Worm (Caenorhabditis elegans) whole organism, late embryonic: Measurements from ENCODE around the gene Y54F10AM.6.
A peak's percentile ranks its signal among the peaks of the same experiment; 100 is the strongest.

Experiments
- C08G9.2 ChIP-seq: sonication (generic microtip); optimal IDR thresholded peaks from 2 replicates; lab custom pipeline; 2016; ENCODE audit warnings: mild to moderate bottlenecking, missing genetic modification characterization, moderate library complexity, missing compliant biosample characterization
- C38D4.7 ChIP-seq: fragments of 200-800 bp; sonication (Bioruptor generic); optimal IDR thresholded peaks from 2 replicates; lab custom pipeline; 2018; ENCODE audit warnings: mild to moderate bottlenecking, missing genetic modification characterization, moderate library complexity, missing compliant biosample characterization
- F13H6.1 ChIP-seq: sonication (generic microtip); optimal IDR thresholded peaks from 2 replicates; lab custom pipeline; 2016; ENCODE audit warnings: missing genetic modification characterization, missing compliant biosample characterization
- K02D7.2 ChIP-seq: sonication (generic microtip); optimal IDR thresholded peaks from 2 replicates; lab custom pipeline; 2017; ENCODE audit warnings: mild to moderate bottlenecking, missing genetic modification characterization, missing compliant biosample characterization
- K09A11.1 ChIP-seq: sonication (generic microtip); optimal IDR thresholded peaks from 2 replicates; lab custom pipeline; 2017; ENCODE audit warnings: antibody characterized with exemption, mild to moderate bottlenecking, missing genetic modification characterization, missing compliant biosample characterization; ENCODE audit not compliant: insufficient read depth
- ahr-1 ChIP-seq: sonication (generic microtip); optimal IDR thresholded peaks from 2 replicates; lab custom pipeline; 2016; ENCODE audit warnings: missing genetic modification characterization, missing compliant biosample characterization
- ceh-14 ChIP-seq: sonication (generic microtip); optimal IDR thresholded peaks from 2 replicates; lab custom pipeline; 2016; ENCODE audit warnings: missing genotype, missing genetic modification characterization, missing compliant biosample characterization
- ceh-18 ChIP-seq: sonication (generic microtip); optimal IDR thresholded peaks from 2 replicates; lab custom pipeline; 2016; ENCODE audit warnings: missing genetic modification characterization, missing compliant biosample characterization
- ceh-19 ChIP-seq: fragments of 200-800 bp; sonication (Bioruptor generic); optimal IDR thresholded peaks from 2 replicates; lab custom pipeline; 2018; ENCODE audit warnings: mild to moderate bottlenecking, missing genetic modification characterization, missing compliant biosample characterization
- ceh-2 ChIP-seq: sonication (generic microtip); optimal IDR thresholded peaks from 2 replicates; lab custom pipeline; 2016; ENCODE audit warnings: missing genotype, missing genetic modification characterization, missing compliant biosample characterization
- ceh-24 ChIP-seq: sonication (generic microtip); optimal IDR thresholded peaks from 2 replicates; lab custom pipeline; 2016; ENCODE audit warnings: mild to moderate bottlenecking, missing genetic modification characterization, missing compliant biosample characterization
- ceh-30 ChIP-seq: fragments of 150-350 bp; optimal IDR thresholded peaks from 2 replicates; lab custom pipeline; 2014; ENCODE audit warnings: missing biosample characterization, missing genetic modification characterization
- ceh-31 ChIP-seq: sonication (generic microtip); optimal IDR thresholded peaks from 2 replicates; lab custom pipeline; 2016; ENCODE audit warnings: missing genetic modification characterization, missing compliant biosample characterization
- ceh-34 ChIP-seq: sonication (generic microtip); optimal IDR thresholded peaks from 2 replicates; lab custom pipeline; 2016; ENCODE audit warnings: mild to moderate bottlenecking, missing genetic modification characterization, missing compliant biosample characterization
- ceh-45 ChIP-seq: fragments of 200-800 bp; sonication (Bioruptor generic); IDR thresholded peaks from 2 replicates; pipeline ENCODE4 v1.3.6; 2022; ENCODE audit warnings: missing genetic modification reagents, missing genetic modification characterization, missing compliant biosample characterization
- ceh-48 ChIP-seq: sonication (generic microtip); optimal IDR thresholded peaks from 2 replicates; lab custom pipeline; 2016; ENCODE audit warnings: missing genetic modification characterization, inconsistent platforms, missing compliant biosample characterization
- elt-2 ChIP-seq: sonication (generic microtip); optimal IDR thresholded peaks from 2 replicates; lab custom pipeline; 2016; ENCODE audit warnings: missing genetic modification reagents, missing genetic modification characterization, missing compliant biosample characterization
- ets-4 ChIP-seq: sonication (generic microtip); optimal IDR thresholded peaks from 2 replicates; lab custom pipeline; 2016; ENCODE audit warnings: missing genetic modification characterization, missing compliant biosample characterization
- eyg-1 ChIP-seq: sonication (generic microtip); optimal IDR thresholded peaks from 2 replicates; lab custom pipeline; 2016; ENCODE audit warnings: missing genotype, missing genetic modification characterization, missing compliant biosample characterization
- fkh-6 ChIP-seq: sonication (generic microtip); optimal IDR thresholded peaks from 2 replicates; lab custom pipeline; 2016; ENCODE audit warnings: missing genetic modification characterization, missing compliant biosample characterization
- hlh-13 ChIP-seq: fragments of 200-800 bp; sonication (Bioruptor generic); optimal IDR thresholded peaks from 2 replicates; lab custom pipeline; 2018; ENCODE audit warnings: mild to moderate bottlenecking, missing genetic modification characterization, missing compliant biosample characterization
- hlh-15 ChIP-seq: sonication (generic microtip); optimal IDR thresholded peaks from 2 replicates; lab custom pipeline; 2016; ENCODE audit warnings: missing genetic modification characterization, missing compliant biosample characterization
- hlh-30 ChIP-seq: sonication (generic microtip); optimal IDR thresholded peaks from 2 replicates; lab custom pipeline; 2017; ENCODE audit warnings: antibody characterized with exemption, missing genetic modification characterization, missing compliant biosample characterization; ENCODE audit not compliant: insufficient read depth
- hlh-6 ChIP-seq: sonication (generic microtip); optimal IDR thresholded peaks from 2 replicates; lab custom pipeline; 2016; ENCODE audit warnings: missing genotype, missing genetic modification characterization, missing compliant biosample characterization
- hlh-8 ChIP-seq: sonication (generic microtip); optimal IDR thresholded peaks from 2 replicates; lab custom pipeline; 2016; ENCODE audit warnings: missing genotype, missing genetic modification characterization, missing compliant biosample characterization
- lim-6 ChIP-seq: sonication (generic microtip); optimal IDR thresholded peaks from 2 replicates; lab custom pipeline; 2016; ENCODE audit warnings: missing genetic modification characterization, missing compliant biosample characterization
- madf-2 ChIP-seq: sonication (generic microtip); optimal IDR thresholded peaks from 2 replicates; lab custom pipeline; 2017; ENCODE audit warnings: missing genetic modification characterization, missing compliant biosample characterization
- nfya-1 ChIP-seq: sonication (generic microtip); optimal IDR thresholded peaks from 2 replicates; lab custom pipeline; 2017; ENCODE audit warnings: missing genetic modification characterization, mild to moderate bottlenecking, missing compliant biosample characterization, antibody characterized with exemption, moderate library complexity
- nhr-11 ChIP-seq: fragments of 150-350 bp; optimal IDR thresholded peaks from 2 replicates; lab custom pipeline; 2014; ENCODE audit warnings: missing biosample characterization, missing genetic modification characterization
- npax-4 ChIP-seq: sonication (generic microtip); optimal IDR thresholded peaks from 2 replicates; lab custom pipeline; 2016; ENCODE audit warnings: missing genetic modification characterization, missing compliant biosample characterization
- odd-2 ChIP-seq: sonication (generic microtip); optimal IDR thresholded peaks from 2 replicates; lab custom pipeline; 2017; ENCODE audit warnings: antibody characterized with exemption, mild to moderate bottlenecking, missing genetic modification characterization, missing compliant biosample characterization
- pag-3 ChIP-seq: sonication (generic microtip); optimal IDR thresholded peaks from 2 replicates; lab custom pipeline; 2016; ENCODE audit warnings: missing compliant biosample characterization, missing genetic modification characterization, borderline replicate concordance
- pat-9 ChIP-seq: fragments of 200-800 bp; sonication (Bioruptor generic); optimal IDR thresholded peaks from 2 replicates; lab custom pipeline; 2018; ENCODE audit warnings: mild to moderate bottlenecking, missing genetic modification characterization, moderate library complexity, missing compliant biosample characterization
- pax-1 ChIP-seq: fragments of 150-350 bp; optimal IDR thresholded peaks from 2 replicates; lab custom pipeline; 2014; ENCODE audit warnings: missing biosample characterization, missing genetic modification characterization
- pha-2 ChIP-seq: sonication (generic microtip); optimal IDR thresholded peaks from 2 replicates; lab custom pipeline; 2017; ENCODE audit warnings: mild to moderate bottlenecking, missing genetic modification characterization, missing compliant biosample characterization
- pha-4 ChIP-seq: fragments of 150-350 bp; optimal IDR thresholded peaks from 2 replicates; lab custom pipeline; 2018; ENCODE audit warnings: missing biosample characterization, missing genetic modification reagents, missing genetic modification characterization
- pqm-1 ChIP-seq: sonication (generic microtip); optimal IDR thresholded peaks from 2 replicates; lab custom pipeline; 2016; ENCODE audit warnings: missing genetic modification characterization, missing compliant biosample characterization
- pros-1 ChIP-seq: fragments of 150-350 bp; optimal IDR thresholded peaks from 2 replicates; lab custom pipeline; 2014; ENCODE audit warnings: missing biosample characterization, missing genetic modification reagents, missing genetic modification characterization
- ref-2 ChIP-seq: sonication (generic microtip); optimal IDR thresholded peaks from 2 replicates; lab custom pipeline; 2016; ENCODE audit warnings: missing genetic modification characterization, missing compliant biosample characterization
- sdc-2 ChIP-seq: sonication (generic microtip); optimal IDR thresholded peaks from 2 replicates; lab custom pipeline; 2016; ENCODE audit warnings: missing genotype, missing genetic modification characterization, missing compliant biosample characterization
- sox-2 ChIP-seq: fragments of 200-800 bp; sonication (Bioruptor generic); IDR thresholded peaks from 2 replicates; pipeline ENCODE4 v1.3.6; 2022; ENCODE audit warnings: missing genetic modification reagents, missing genetic modification characterization, missing compliant biosample characterization
- syd-9 ChIP-seq: sonication (generic microtip); optimal IDR thresholded peaks from 2 replicates; lab custom pipeline; 2016; ENCODE audit warnings: mild to moderate bottlenecking, missing genetic modification characterization, moderate library complexity, missing compliant biosample characterization
- tbx-2 ChIP-seq: sonication (generic microtip); optimal IDR thresholded peaks from 2 replicates; lab custom pipeline; 2016; ENCODE audit warnings: missing genetic modification characterization, missing compliant biosample characterization
- ttx-3 ChIP-seq: sonication (generic microtip); optimal IDR thresholded peaks from 2 replicates; lab custom pipeline; 2016; ENCODE audit warnings: missing genetic modification reagents, missing genetic modification characterization, missing compliant biosample characterization
- unc-42 ChIP-seq: sonication (generic microtip); optimal IDR thresholded peaks from 2 replicates; lab custom pipeline; 2016; ENCODE audit warnings: missing genotype, missing genetic modification characterization, missing compliant biosample characterization
- unc-55 ChIP-seq: sonication (generic microtip); optimal IDR thresholded peaks from 2 replicates; lab custom pipeline; 2017; ENCODE audit warnings: missing biosample characterization, missing genetic modification reagents, missing genetic modification characterization
- unc-86 ChIP-seq: sonication (generic microtip); optimal IDR thresholded peaks from 2 replicates; lab custom pipeline; 2016; ENCODE audit warnings: missing genetic modification characterization, missing compliant biosample characterization
- zip-5 ChIP-seq: sonication (generic microtip); optimal IDR thresholded peaks from 2 replicates; lab custom pipeline; 2016; ENCODE audit warnings: missing genetic modification characterization, missing compliant biosample characterization
- ztf-16 ChIP-seq: sonication (generic microtip); optimal IDR thresholded peaks from 2 replicates; lab custom pipeline; 2017; ENCODE audit warnings: missing genetic modification characterization, missing compliant biosample characterization

Y54F10AM.6 gene

DNA sequence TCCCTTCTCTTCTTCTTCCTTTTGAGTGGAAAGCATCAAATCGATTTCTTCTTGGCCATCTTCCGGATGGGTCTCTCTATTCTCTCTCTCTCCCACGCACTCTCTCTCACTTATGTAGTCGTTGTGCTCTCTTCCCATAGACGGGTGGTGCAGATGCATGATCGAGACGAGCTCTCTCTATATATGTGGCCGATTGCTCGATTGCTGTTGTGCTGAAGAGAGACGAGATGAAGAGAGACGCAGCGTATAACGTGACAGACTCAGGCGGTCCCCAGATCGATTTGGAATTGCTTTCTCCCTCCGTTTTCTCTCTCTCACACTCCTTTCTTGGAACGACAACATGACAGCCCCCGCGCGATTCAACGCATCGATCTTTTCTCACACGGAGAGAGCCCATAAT lies 24.1 kb downstream of the Y54F10AM.6 start:
- TF ChIP-seq ref-2 (tag; lab: Kevin White, UChicago), result peak; percentile 58
- peak; percentile 38 for TF ChIP-seq ceh-19 (GFP tag; lab: Kevin White, UChicago)
- TF ChIP-seq ceh-31 (tag; lab: Kevin White, UChicago), result peak; percentile 79
- TF ChIP-seq unc-55, result peak; percentile 7
- no peak for TF ChIP-seq npax-4 (tag; lab: Kevin White, UChicago)
- TF ChIP-seq nhr-11 (tag; lab: Kevin White, UChicago), result no peak
- TF ChIP-seq tbx-2 (tag; lab: Kevin White, UChicago), result peak; percentile 56
- TF ChIP-seq ceh-14 (tag; lab: Kevin White, UChicago), result peak; percentile 25
- peak; percentile 35 for TF ChIP-seq ceh-18
- no peak for TF ChIP-seq sox-2 (GFP tag; lab: Robert Waterston, UW)
- TF ChIP-seq ceh-34 (tag; lab: Kevin White, UChicago), result peak; percentile 28
- TF ChIP-seq nfya-1 (tag; lab: Kevin White, UChicago), result peak; percentile 70
- TF ChIP-seq C08G9.2 (tag; lab: Kevin White, UChicago), result peak; percentile 30
- TF ChIP-seq sdc-2 (tag; lab: Kevin White, UChicago), result peak; percentile 6
- peak; percentile 92 for TF ChIP-seq ceh-48 (tag; lab: Kevin White, UChicago)
- no peak for TF ChIP-seq hlh-8 (tag; lab: Kevin White, UChicago)
- TF ChIP-seq unc-42 (tag; lab: Kevin White, UChicago), result peak; percentile 69
- peak; percentile 89 for TF ChIP-seq hlh-30 (tag; lab: Kevin White, UChicago)
- peak; percentile 48 for TF ChIP-seq syd-9
- no peak for TF ChIP-seq ets-4 (tag; lab: Kevin White, UChicago)

- TF ChIP-seq pros-1 (tag; lab: Kevin White, UChicago) (no peak), hlh-15 (tag; lab: Kevin White, UChicago) (no peak), ceh-30 (tag; lab: Kevin White, UChicago) (no peak), ceh-34 (tag; lab: Kevin White, UChicago) (peak; percentile 52), ceh-31 (tag; lab: Kevin White, UChicago) (peak; percentile 68), hlh-13 (GFP tag; lab: Kevin White, UChicago) (no peak), C38D4.7 (GFP tag; lab: Kevin White, UChicago) (no peak), hlh-6 (tag; lab: Kevin White, UChicago) (no peak), pha-4 (tag; lab: Kevin White, UChicago) (no peak), fkh-6 (no peak), ceh-2 (tag; lab: Kevin White, UChicago) (peak; percentile 7), ets-4 (tag; lab: Kevin White, UChicago) (no peak), K02D7.2 (tag; lab: Kevin White, UChicago) (no peak), ceh-24 (tag; lab: Kevin White, UChicago) (no peak), ceh-45 (GFP tag; lab: Robert Waterston, UW) (no peak), zip-5 (tag; lab: Kevin White, UChicago) (no peak), ztf-16 (tag; lab: Kevin White, UChicago) (no peak), lim-6 (tag; lab: Kevin White, UChicago) (no peak), unc-86 (tag; lab: Kevin White, UChicago) (no peak), hlh-8 (tag; lab: Kevin White, UChicago) (no peak), ceh-19 (GFP tag; lab: Kevin White, UChicago) (peak; percentile 19), pag-3 (tag; lab: Kevin White, UChicago) (no peak), ceh-48 (tag; lab: Kevin White, UChicago) (peak; percentile 86), elt-2 (tag; lab: Kevin White, UChicago) (no peak), pqm-1 (tag; lab: Kevin White, UChicago) (no peak), npax-4 (tag; lab: Kevin White, UChicago) (no peak), ref-2 (tag; lab: Kevin White, UChicago) (peak; percentile 58), pat-9 (tag; lab: Kevin White, UChicago) (no peak), nfya-1 (tag; lab: Kevin White, UChicago) (peak; percentile 43), F13H6.1 (tag; lab: Kevin White, UChicago) (no peak), tbx-2 (tag; lab: Kevin White, UChicago) (peak; percentile 22), odd-2 (tag; lab: Kevin White, UChicago) (no peak), eyg-1 (no peak), ahr-1 (no peak), K09A11.1 (tag; lab: Kevin White, UChicago) (no peak), sdc-2 (tag; lab: Kevin White, UChicago) (no peak), pha-2 (tag; lab: Kevin White, UChicago) (no peak), unc-42 (tag; lab: Kevin White, UChicago) (peak; percentile 48), ttx-3 (no peak), ceh-14 (tag; lab: Kevin White, UChicago) (peak; percentile 54), sox-2 (GFP tag; lab: Robert Waterston, UW) (no peak), madf-2 (tag; lab: Kevin White, UChicago) (no peak), pax-1 (no peak), C08G9.2 (tag; lab: Kevin White, UChicago) (peak; percentile 23)
Measured at ce11 chrIII:2535122-2535521, 26.5 kb downstream of the Y54F10AM.6 start.
